Worm (Caenorhabditis elegans) whole organism, late embryonic: ENCODE results near the gene srd-44.

ENCODE experiments used
- C08G9.2 ChIP-seq: sonication (generic microtip); optimal IDR thresholded peaks from 2 replicates; lab custom pipeline; 2016; ENCODE audit warnings: mild to moderate bottlenecking, missing genetic modification characterization, moderate library complexity, missing compliant biosample characterization
- lin-11 ChIP-seq: fragments of 200-800 bp; sonication (Bioruptor generic); optimal IDR thresholded peaks from 2 replicates; lab custom pipeline; 2018; ENCODE audit warnings: mild to moderate bottlenecking, missing genetic modification characterization, missing compliant biosample characterization
- pqm-1 ChIP-seq: sonication (generic microtip); optimal IDR thresholded peaks from 2 replicates; lab custom pipeline; 2016; ENCODE audit warnings: missing genetic modification characterization, missing compliant biosample characterization
- ref-2 ChIP-seq: sonication (generic microtip); optimal IDR thresholded peaks from 2 replicates; lab custom pipeline; 2016; ENCODE audit warnings: missing genetic modification characterization, missing compliant biosample characterization
- tbx-2 ChIP-seq: sonication (generic microtip); optimal IDR thresholded peaks from 2 replicates; lab custom pipeline; 2016; ENCODE audit warnings: missing genetic modification characterization, missing compliant biosample characterization

- TF ChIP-seq pqm-1 (no peak), tbx-2 (tag; lab: Kevin White, UChicago) (no peak), C08G9.2 (tag; lab: Kevin White, UChicago) (no peak), ref-2 (tag; lab: Kevin White, UChicago) (no peak), lin-11 (no peak)
Observed at ce11 chrX:12335808-12336207, 2.4 kb upstream of the srd-44 start, which contains the start of gene srd-48.
